Worm (Caenorhabditis elegans) whole organism, young adult: ENCODE measurements around the gene T14G10.8.

Source experiments
- F23B12.7 ChIP-seq: sonication (generic microtip); optimal IDR thresholded peaks from 2 replicates; lab custom pipeline; 2017; ENCODE audit warnings: missing genetic modification characterization, mild to moderate bottlenecking, missing compliant biosample characterization, antibody characterized with exemption, moderate library complexity; ENCODE audit not compliant: insufficient read depth
- F37B4.10 ChIP-seq: fragments of 200-800 bp; sonication (Bioruptor generic); IDR thresholded peaks from 2 replicates; pipeline ENCODE4 v1.3.6; 2022; ENCODE audit warnings: missing genetic modification characterization, missing compliant biosample characterization
- F57A8.1 ChIP-seq: fragments of 200-800 bp; sonication (Bioruptor generic); optimal IDR thresholded peaks from 2 replicates; lab custom pipeline; 2018; ENCODE audit warnings: mild to moderate bottlenecking, missing genetic modification characterization, moderate library complexity, missing compliant biosample characterization
- K11D2.4 ChIP-seq: fragments of 200-800 bp; sonication (Bioruptor generic); IDR thresholded peaks from 2 replicates; pipeline ENCODE4 v1.3.6; 2022; ENCODE audit warnings: missing genetic modification reagents, missing genetic modification characterization, missing compliant biosample characterization
- Y67H2A.10 ChIP-seq: fragments of 200-800 bp; sonication (Bioruptor generic); conservative IDR thresholded peaks from 2 replicates; pipeline ENCODE4 v1.3.6; 2022; ENCODE audit warnings: missing genetic modification reagents, missing genetic modification characterization, missing compliant biosample characterization
- Y95B8A.8 ChIP-seq: fragments of 200-800 bp; sonication (Bioruptor generic); IDR thresholded peaks from 2 replicates; pipeline ENCODE4 v1.3.6; 2022; ENCODE audit warnings: missing genetic modification reagents, missing genetic modification characterization, missing compliant biosample characterization
- aptf-3 ChIP-seq: fragments of 200-800 bp; sonication (Bioruptor generic); IDR thresholded peaks from 2 replicates; pipeline ENCODE4 v1.3.6; 2022; ENCODE audit warnings: missing genetic modification characterization, missing compliant biosample characterization
- athp-1 ChIP-seq: sonication (generic microtip); optimal IDR thresholded peaks from 2 replicates; lab custom pipeline; 2017; ENCODE audit warnings: mild to moderate bottlenecking, missing genetic modification characterization, missing compliant biosample characterization
- ccch-3 ChIP-seq: fragments of 200-800 bp; sonication (Bioruptor generic); optimal IDR thresholded peaks from 2 replicates; lab custom pipeline; 2018; ENCODE audit warnings: mild to moderate bottlenecking, missing genetic modification characterization, missing compliant biosample characterization
- cebp-1 ChIP-seq, 2 experiments: fragments of 200-800 bp in 1 of 2; sonication (Bioruptor generic) in 1 of 2; sonication (generic microtip) in 1 of 2; IDR thresholded peaks in 1 of 2; optimal IDR thresholded peaks in 1 of 2; 2 replicates each; pipeline versions ENCODE4 v1.3.6 to Lab custom; 2017 to 2022; ENCODE audit warnings: missing compliant biosample characterization in 2 of 2, missing genetic modification characterization in 2 of 2, mild to moderate bottlenecking in 1 of 2, missing genetic modification reagents in 1 of 2, moderate library complexity in 1 of 2
- ceh-40 ChIP-seq: fragments of 200-800 bp; sonication (Bioruptor generic); IDR thresholded peaks from 2 replicates; pipeline ENCODE4 v1.3.6; 2022; ENCODE audit warnings: missing genetic modification characterization, missing compliant biosample characterization
- dox-1 ChIP-seq: fragments of 200-800 bp; sonication (Bioruptor generic); IDR thresholded peaks from 2 replicates; pipeline ENCODE4 v1.3.6; 2022; ENCODE audit warnings: missing genetic modification reagents, missing genetic modification characterization, missing compliant biosample characterization
- dpl-1 ChIP-seq: fragments of 150-350 bp; optimal IDR thresholded peaks from 2 replicates; lab custom pipeline; 2014; ENCODE audit warnings: missing biosample characterization, missing genetic modification reagents, missing genetic modification characterization
- gei-17 ChIP-seq: fragments of 200-800 bp; sonication (Bioruptor generic); optimal IDR thresholded peaks from 2 replicates; lab custom pipeline; 2018; ENCODE audit warnings: mild to moderate bottlenecking, missing genetic modification characterization, missing compliant biosample characterization
- hlh-26 ChIP-seq: fragments of 200-800 bp; sonication (Bioruptor generic); conservative IDR thresholded peaks from 2 replicates; pipeline ENCODE4 v1.3.6; 2022; ENCODE audit warnings: missing genetic modification reagents, missing genetic modification characterization, missing compliant biosample characterization
- hmg-1.2 ChIP-seq: fragments of 200-800 bp; sonication (Bioruptor generic); IDR thresholded peaks from 2 replicates; pipeline ENCODE4 v1.3.6; 2022; ENCODE audit warnings: missing genetic modification reagents, missing genetic modification characterization, missing compliant biosample characterization
- hrde-1 ChIP-seq: sonication (generic microtip); optimal IDR thresholded peaks from 2 replicates; lab custom pipeline; 2016; ENCODE audit warnings: missing genetic modification characterization, mild to moderate bottlenecking, missing compliant biosample characterization, moderate library complexity, missing genotype, missing genetic modification reagents, borderline replicate concordance
- hsf-1 ChIP-seq: fragments of 200-800 bp; sonication (Bioruptor generic); IDR thresholded peaks from 2 replicates; pipeline ENCODE4 v1.3.6; 2022; ENCODE audit warnings: missing genetic modification reagents, missing genetic modification characterization, missing compliant biosample characterization
- lin-26 ChIP-seq: fragments of 200-800 bp; sonication (Bioruptor generic); IDR thresholded peaks from 2 replicates; pipeline ENCODE4 v1.3.6; 2022; ENCODE audit warnings: missing genetic modification reagents, missing genetic modification characterization, missing compliant biosample characterization
- lin-54 ChIP-seq: fragments of 200-800 bp; sonication (Bioruptor generic); optimal IDR thresholded peaks from 2 replicates; lab custom pipeline; 2018; ENCODE audit warnings: mild to moderate bottlenecking, missing genetic modification characterization, missing compliant biosample characterization
- lsy-27 ChIP-seq: sonication (generic microtip); optimal IDR thresholded peaks from 2 replicates; lab custom pipeline; 2017; ENCODE audit warnings: missing genetic modification characterization, mild to moderate bottlenecking, missing compliant biosample characterization, antibody characterized with exemption, missing genotype, borderline replicate concordance; ENCODE audit not compliant: insufficient read depth
- madf-6 ChIP-seq: fragments of 200-800 bp; sonication (Bioruptor generic); IDR thresholded peaks from 2 replicates; pipeline ENCODE4 v1.3.6; 2022; ENCODE audit warnings: missing genetic modification reagents, missing genetic modification characterization, missing compliant biosample characterization
- mes-4 ChIP-seq: sonication (generic microtip); optimal IDR thresholded peaks from 2 replicates; lab custom pipeline; 2016; ENCODE audit warnings: missing genotype, missing genetic modification characterization, missing compliant biosample characterization
- mxl-1 ChIP-seq: sonication (generic microtip); optimal IDR thresholded peaks from 2 replicates; lab custom pipeline; 2016; ENCODE audit warnings: missing genetic modification characterization, missing compliant biosample characterization
- nfyb-1 ChIP-seq: fragments of 200-800 bp; sonication (Bioruptor generic); IDR thresholded peaks from 2 replicates; pipeline ENCODE4 v1.3.6; 2022; ENCODE audit warnings: missing genetic modification reagents, missing genetic modification characterization, missing compliant biosample characterization
- nhr-27 ChIP-seq: fragments of 200-800 bp; sonication (Bioruptor generic); optimal IDR thresholded peaks from 2 replicates; lab custom pipeline; 2018; ENCODE audit warnings: mild to moderate bottlenecking, missing genetic modification characterization, moderate library complexity, missing compliant biosample characterization
- nhr-90 ChIP-seq: sonication (generic microtip); optimal IDR thresholded peaks from 2 replicates; lab custom pipeline; 2016; ENCODE audit warnings: missing genotype, mild to moderate bottlenecking, missing genetic modification characterization, missing compliant biosample characterization
- sdz-38 ChIP-seq: sonication (generic microtip); optimal IDR thresholded peaks from 2 replicates; lab custom pipeline; 2016; ENCODE audit warnings: missing genotype, missing genetic modification characterization, missing compliant biosample characterization
- snpc-1.1 ChIP-seq: sonication (generic microtip); optimal IDR thresholded peaks from 2 replicates; lab custom pipeline; 2017; ENCODE audit warnings: missing genetic modification characterization, mild to moderate bottlenecking, missing compliant biosample characterization, antibody characterized with exemption, moderate library complexity, missing genotype, missing genetic modification reagents; ENCODE audit not compliant: insufficient read depth
- unc-130 ChIP-seq: sonication (generic microtip); optimal IDR thresholded peaks from 2 replicates; lab custom pipeline; 2016; ENCODE audit warnings: missing genetic modification reagents, missing genetic modification characterization, missing compliant biosample characterization
- xnd-1 ChIP-seq: sonication (generic microtip); optimal IDR thresholded peaks from 2 replicates; lab custom pipeline; 2016; ENCODE audit warnings: missing genotype, missing genetic modification reagents, missing genetic modification characterization, missing compliant biosample characterization
- ztf-22 ChIP-seq: fragments of 200-800 bp; sonication (Bioruptor generic); optimal IDR thresholded peaks from 2 replicates; lab custom pipeline; 2018; ENCODE audit warnings: mild to moderate bottlenecking, missing genetic modification characterization, moderate library complexity, missing compliant biosample characterization
- ztf-26 ChIP-seq: sonication (generic microtip); optimal IDR thresholded peaks from 2 replicates; lab custom pipeline; 2017; ENCODE audit warnings: missing genetic modification characterization, missing compliant biosample characterization
- ztf-6 ChIP-seq: fragments of 200-800 bp; sonication (Bioruptor generic); IDR thresholded peaks from 2 replicates; pipeline ENCODE4 v1.3.6; 2022; ENCODE audit warnings: missing genetic modification reagents, missing genetic modification characterization, missing compliant biosample characterization

Gene T14G10.8

DNA sequence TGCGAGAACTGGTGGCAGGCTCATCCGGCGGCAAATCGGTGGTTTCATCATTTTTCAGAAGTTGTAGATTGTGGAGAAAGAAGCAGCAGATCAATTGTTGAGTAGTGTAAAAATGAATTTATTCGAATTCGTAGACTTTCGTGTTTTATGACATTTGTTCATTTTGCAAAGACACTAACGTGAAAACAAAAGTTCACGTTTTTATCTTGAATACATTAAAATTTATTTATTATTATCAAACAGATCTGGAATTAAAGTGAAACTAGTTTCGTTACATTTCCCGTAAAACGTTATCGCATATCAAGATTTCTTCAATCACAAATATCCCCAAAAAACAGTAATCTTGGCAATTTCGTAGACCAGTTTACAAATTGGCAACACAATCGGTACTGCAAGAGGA lies at the start of gene T14G10.8:
Gene T14G10.8 (minus strand): TSS at position 101 of the 400 bp plus-strand sequence.
- TF ChIP-seq nhr-27 (tag; lab: Kevin White, UChicago) (no peak), F57A8.1 (no peak), nfyb-1 (GFP tag; lab: Robert Waterston, UW) (no peak), F23B12.7 (tag; lab: Kevin White, UChicago) (no peak), mes-4 (tag; lab: Kevin White, UChicago) (no peak), ceh-40 (GFP tag; lab: Robert Waterston, UW) (no peak), lin-26 (GFP tag; lab: Robert Waterston, UW) (no peak), nhr-90 (tag; lab: Kevin White, UChicago) (no peak), snpc-1.1 (no peak), athp-1 (tag; lab: Kevin White, UChicago) (no peak), hlh-26 (GFP tag; lab: Robert Waterston, UW) (no peak), dox-1 (no peak), unc-130 (GFP tag; lab: Kevin White, UChicago) (no peak), Y67H2A.10 (GFP tag; lab: Robert Waterston, UW) (no peak), hrde-1 (tag; lab: Kevin White, UChicago) (no peak)
- TF ChIP-seq, all 124 proteins: peak for 0

- TF ChIP-seq ztf-6 (GFP tag; lab: Robert Waterston, UW) (no peak), hsf-1 (GFP tag; lab: Robert Waterston, UW) (no peak), mxl-1 (tag; lab: Kevin White, UChicago) (no peak), ztf-26 (tag; lab: Kevin White, UChicago) (no peak), aptf-3 (GFP tag; lab: Robert Waterston, UW) (no peak), F37B4.10 (GFP tag; lab: Robert Waterston, UW) (no peak), gei-17 (no peak), xnd-1 (tag; lab: Kevin White, UChicago) (no peak), K11D2.4 (GFP tag; lab: Robert Waterston, UW) (no peak), ztf-22 (GFP tag; lab: Kevin White, UChicago) (no peak), unc-130 (GFP tag; lab: Kevin White, UChicago) (no peak), lsy-27 (no peak), sdz-38 (tag; lab: Kevin White, UChicago) (no peak), hmg-1.2 (GFP tag; lab: Robert Waterston, UW) (no peak), hrde-1 (tag; lab: Kevin White, UChicago) (no peak)
Measured at ce11 chrIV:10194345-10194744, 47.6 kb upstream of the T14G10.8 start, which contains the start of gene ptrg-1. ptrg-1 (minus strand) TSS chrIV:10194445.

DNA sequence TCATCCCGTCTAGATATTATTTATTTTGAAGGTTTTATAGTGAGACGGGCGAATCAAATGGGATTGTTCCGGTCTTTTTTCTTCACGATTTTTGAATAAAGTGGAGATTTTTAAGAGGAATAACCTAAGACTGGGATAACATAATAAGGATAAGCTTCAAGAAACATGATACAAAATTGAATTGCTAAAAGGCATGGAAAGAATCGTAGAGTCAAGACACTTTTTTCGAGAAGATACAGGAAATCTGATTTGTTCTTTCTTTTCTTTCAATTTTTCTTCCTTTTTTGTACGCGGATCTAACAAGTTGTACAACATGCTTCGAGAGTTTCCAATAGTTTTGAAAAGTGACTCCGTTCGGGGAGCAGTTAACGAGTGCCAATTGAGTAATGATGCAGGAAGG lies 44.7 kb upstream of the T14G10.8 start:
- TF ChIP-seq cebp-1 (GFP tag; IDR thresholded peaks at IDR 0.05; lab: Robert Waterston, UW) (no peak), cebp-1 (tag; optimal IDR thresholded peaks at IDR 0.05; lab: Kevin White, UChicago) (no peak), Y95B8A.8 (GFP tag; lab: Robert Waterston, UW) (no peak), ztf-26 (tag; lab: Kevin White, UChicago) (no peak), lin-54 (GFP tag; lab: Kevin White, UChicago) (no peak), dpl-1 (no peak), madf-6 (GFP tag; lab: Robert Waterston, UW) (no peak), ccch-3 (GFP tag; lab: Kevin White, UChicago) (no peak)
